Worm (Caenorhabditis elegans) whole organism, L2 larva: Measurements from ENCODE around the gene ttr-53.
A peak's percentile ranks its signal among the peaks of the same experiment; 100 is the strongest.

ENCODE experiments used
- C34F6.9 ChIP-seq: fragments of 150-350 bp; optimal IDR thresholded peaks from 2 replicates; lab custom pipeline; 2014; ENCODE audit warnings: missing biosample characterization, missing genetic modification characterization
- F13H6.1 ChIP-seq: sonication (generic microtip); optimal IDR thresholded peaks from 2 replicates; lab custom pipeline; 2016; ENCODE audit warnings: missing genetic modification characterization, missing compliant biosample characterization
- R02D3.7 ChIP-seq: fragments of 150-350 bp; optimal IDR thresholded peaks from 2 replicates; lab custom pipeline; 2014; ENCODE audit warnings: missing biosample characterization, missing genetic modification characterization
- Y55F3AM.14 ChIP-seq: fragments of 200-800 bp; sonication (Bioruptor generic); optimal IDR thresholded peaks from 2 replicates; lab custom pipeline; 2018; ENCODE audit warnings: mild to moderate bottlenecking, missing genetic modification characterization, missing compliant biosample characterization
- ZK546.5 ChIP-seq: sonication (generic microtip); optimal IDR thresholded peaks from 2 replicates; lab custom pipeline; 2017; ENCODE audit warnings: missing biosample characterization, missing genetic modification characterization
- alr-1 ChIP-seq: fragments of 150-350 bp; optimal IDR thresholded peaks from 2 replicates; lab custom pipeline; 2014; ENCODE audit warnings: missing biosample characterization, missing genetic modification characterization
- blmp-1 ChIP-seq: sonication (generic microtip); optimal IDR thresholded peaks from 2 replicates; lab custom pipeline; 2017; ENCODE audit warnings: missing genetic modification characterization, mild to moderate bottlenecking, missing compliant biosample characterization, antibody characterized with exemption, moderate library complexity; ENCODE audit not compliant: insufficient read depth
- ceh-82 ChIP-seq: fragments of 150-350 bp; optimal IDR thresholded peaks from 2 replicates; lab custom pipeline; 2014; ENCODE audit warnings: missing biosample characterization, missing genetic modification characterization
- crh-2 ChIP-seq: sonication (generic microtip); optimal IDR thresholded peaks from 2 replicates; lab custom pipeline; 2017; ENCODE audit warnings: missing biosample characterization, missing genetic modification characterization
- egl-27 ChIP-seq: sonication (generic microtip); optimal IDR thresholded peaks from 3 replicates; lab custom pipeline; 2017; ENCODE audit warnings: missing biosample characterization, missing genetic modification reagents, missing genetic modification characterization
- elt-1 ChIP-seq: fragments of 150-350 bp; optimal IDR thresholded peaks from 2 replicates; lab custom pipeline; 2014; ENCODE audit warnings: missing biosample characterization, missing genetic modification characterization
- elt-3 ChIP-seq: sonication (generic microtip); optimal IDR thresholded peaks from 2 replicates; lab custom pipeline; 2017; ENCODE audit warnings: missing biosample characterization, missing genetic modification characterization
- fos-1 ChIP-seq: fragments of 150-350 bp; optimal IDR thresholded peaks from 2 replicates; lab custom pipeline; 2014; ENCODE audit warnings: missing biosample characterization, missing genetic modification characterization
- gmeb-1 ChIP-seq: fragments of 150-350 bp; optimal IDR thresholded peaks from 2 replicates; lab custom pipeline; 2014; ENCODE audit warnings: missing biosample characterization, missing genetic modification characterization
- lin-11 ChIP-seq: fragments of 150-350 bp; sonication (generic microtip); optimal IDR thresholded peaks from 2 replicates; lab custom pipeline; 2014; ENCODE audit warnings: missing biosample characterization, missing genetic modification characterization, inconsistent platforms, mixed read lengths
- lin-13 ChIP-seq: fragments of 150-350 bp; optimal IDR thresholded peaks from 2 replicates; lab custom pipeline; 2014; ENCODE audit warnings: missing biosample characterization, missing genetic modification reagents, missing genetic modification characterization
- lsy-2 ChIP-seq, 2 experiments: fragments of 150-350 bp in 1 of 2; sonication (generic microtip) in 1 of 2; optimal IDR thresholded peaks; 2 replicates each; lab custom pipeline; 2014 to 2017; ENCODE audit warnings: missing biosample characterization in 2 of 2, missing genetic modification characterization in 2 of 2
- mdl-1 ChIP-seq, 2 experiments: fragments of 150-350 bp in 1 of 2; sonication (generic microtip) in 1 of 2; optimal IDR thresholded peaks; 2 replicates each; lab custom pipeline; 2017; ENCODE audit warnings: missing biosample characterization in 2 of 2, missing genetic modification characterization in 2 of 2
- nhr-10 ChIP-seq: sonication (generic microtip); optimal IDR thresholded peaks from 2 replicates; lab custom pipeline; 2017; ENCODE audit warnings: missing biosample characterization, missing genetic modification characterization
- nhr-11 ChIP-seq: fragments of 150-350 bp; optimal IDR thresholded peaks from 2 replicates; lab custom pipeline; 2014; ENCODE audit warnings: missing biosample characterization, missing genetic modification characterization
- nhr-129 ChIP-seq: fragments of 150-350 bp; optimal IDR thresholded peaks from 2 replicates; lab custom pipeline; 2014; ENCODE audit warnings: missing biosample characterization, missing genetic modification characterization
- nhr-23 ChIP-seq: fragments of 150-350 bp; optimal IDR thresholded peaks from 2 replicates; lab custom pipeline; 2014; ENCODE audit warnings: missing biosample characterization, missing genetic modification reagents, missing genetic modification characterization
- nhr-237 ChIP-seq: fragments of 150-350 bp; optimal IDR thresholded peaks from 2 replicates; lab custom pipeline; 2014; ENCODE audit warnings: missing biosample characterization, missing genetic modification characterization
- nhr-25 ChIP-seq: fragments of 150-350 bp; sonication (generic microtip); optimal IDR thresholded peaks from 3 replicates; lab custom pipeline; 2014; ENCODE audit warnings: missing biosample characterization, missing genetic modification characterization
- nhr-6 ChIP-seq: fragments of 150-350 bp; optimal IDR thresholded peaks from 2 replicates; lab custom pipeline; 2014; ENCODE audit warnings: missing biosample characterization, missing genetic modification characterization
- nhr-77 ChIP-seq: fragments of 150-350 bp; optimal IDR thresholded peaks from 2 replicates; lab custom pipeline; 2014; ENCODE audit warnings: missing biosample characterization, missing genetic modification characterization
- peb-1 ChIP-seq: fragments of 150-350 bp; optimal IDR thresholded peaks from 2 replicates; lab custom pipeline; 2014; ENCODE audit warnings: missing biosample characterization, missing genetic modification characterization
- sem-4 ChIP-seq: fragments of 150-350 bp; optimal IDR thresholded peaks from 2 replicates; lab custom pipeline; 2014; ENCODE audit warnings: missing biosample characterization, missing genetic modification reagents, missing genetic modification characterization
- skn-1 ChIP-seq: sonication (generic microtip); optimal IDR thresholded peaks from 2 replicates; lab custom pipeline; 2017; ENCODE audit warnings: missing biosample characterization, missing genetic modification characterization
- sma-9 ChIP-seq, 2 experiments: fragments of 150-350 bp in 1 of 2; sonication (generic microtip) in 1 of 2; optimal IDR thresholded peaks; 2 replicates each; lab custom pipeline; 2014 to 2016; ENCODE audit warnings: missing genetic modification characterization in 2 of 2, mild to moderate bottlenecking in 1 of 2, missing biosample characterization in 1 of 2, missing compliant biosample characterization in 1 of 2, missing genetic modification reagents in 1 of 2, moderate library complexity in 1 of 2
- snpc-4 ChIP-seq: fragments of 150-350 bp; optimal IDR thresholded peaks from 2 replicates; lab custom pipeline; 2014; ENCODE audit warnings: missing biosample characterization, missing genetic modification characterization
- unc-39 ChIP-seq: fragments of 150-350 bp; optimal IDR thresholded peaks from 2 replicates; lab custom pipeline; 2014; ENCODE audit warnings: missing biosample characterization, missing genetic modification characterization
- unc-55 ChIP-seq: fragments of 150-350 bp; sonication (generic microtip); optimal IDR thresholded peaks from 3 replicates; lab custom pipeline; 2014; ENCODE audit warnings: missing biosample characterization, missing genetic modification reagents, missing genetic modification characterization
- unc-62 ChIP-seq: fragments of 150-350 bp; optimal IDR thresholded peaks from 2 replicates; lab custom pipeline; 2014; ENCODE audit warnings: missing biosample characterization, missing genetic modification reagents, missing genetic modification characterization
- ztf-11 ChIP-seq: sonication (generic microtip); optimal IDR thresholded peaks from 2 replicates; lab custom pipeline; 2017; ENCODE audit warnings: missing biosample characterization, missing genetic modification characterization
- ztf-4 ChIP-seq: fragments of 150-350 bp; optimal IDR thresholded peaks from 2 replicates; lab custom pipeline; 2014; ENCODE audit warnings: missing biosample characterization, missing genetic modification characterization

ttr-53 gene

ce11 chrIV:10176252-10176730 is 18.5 kb downstream of the ttr-53 start, which contains the start of gene rack-1 (continued):
- TF ChIP-seq elt-1 (tag; lab: Kevin White, UChicago) (no peak), lin-11 (peak; percentile 6), sem-4 (tag; lab: Kevin White, UChicago) (no peak), blmp-1 (tag; lab: Kevin White, UChicago) (no peak), unc-39 (tag; lab: Kevin White, UChicago) (no peak), ZK546.5 (no peak), nhr-6 (tag; lab: Kevin White, UChicago) (no peak), C34F6.9 (peak; percentile 66), lin-13 (GFP tag; lab: Kevin White, UChicago) (peak; percentile 33), nhr-77 (no peak), fos-1 (tag; lab: Kevin White, UChicago) (peak; percentile 23), R02D3.7 (tag; lab: Kevin White, UChicago) (no peak), nhr-237 (tag; lab: Kevin White, UChicago) (no peak), peb-1 (no peak), nhr-23 (tag; lab: Kevin White, UChicago) (no peak)

DNA sequence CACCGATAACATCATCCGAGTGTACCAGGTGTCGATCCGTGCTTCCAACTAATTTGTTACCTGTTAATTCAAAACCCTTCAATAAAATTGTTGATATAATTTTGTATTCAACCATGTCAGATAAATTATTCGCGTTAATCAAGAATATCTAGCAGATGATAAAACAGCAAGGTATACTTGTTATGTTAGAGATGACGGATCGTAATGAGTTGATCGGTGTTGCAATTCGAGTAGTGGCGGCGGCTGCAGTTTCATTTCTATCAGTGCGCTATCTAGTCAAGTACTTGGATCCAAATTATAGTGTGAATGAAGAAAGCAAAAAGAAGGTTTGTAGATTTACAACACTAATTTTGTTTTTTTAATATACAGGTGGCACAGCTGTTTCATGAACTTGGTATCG is 19.9 kb downstream of the ttr-53 start, which contains the start of gene mspn-1:
Gene mspn-1 (plus strand): TSS at position 190 of the 400 bp plus-strand sequence.
- TF ChIP-seq R02D3.7 (tag; lab: Kevin White, UChicago) (no peak), egl-27 (tag; lab: Kevin White, UChicago) (no peak), snpc-4 (tag; lab: Kevin White, UChicago) (no peak), skn-1 (tag; lab: Kevin White, UChicago) (no peak), nhr-11 (tag; lab: Kevin White, UChicago) (no peak), nhr-77 (no peak), lin-11 (no peak), nhr-237 (tag; lab: Kevin White, UChicago) (no peak), ztf-11 (tag; lab: Kevin White, UChicago) (no peak), alr-1 (tag; lab: Kevin White, UChicago) (no peak), fos-1 (tag; lab: Kevin White, UChicago) (no peak), elt-1 (tag; lab: Kevin White, UChicago) (no peak), blmp-1 (tag; lab: Kevin White, UChicago) (no peak)

DNA sequence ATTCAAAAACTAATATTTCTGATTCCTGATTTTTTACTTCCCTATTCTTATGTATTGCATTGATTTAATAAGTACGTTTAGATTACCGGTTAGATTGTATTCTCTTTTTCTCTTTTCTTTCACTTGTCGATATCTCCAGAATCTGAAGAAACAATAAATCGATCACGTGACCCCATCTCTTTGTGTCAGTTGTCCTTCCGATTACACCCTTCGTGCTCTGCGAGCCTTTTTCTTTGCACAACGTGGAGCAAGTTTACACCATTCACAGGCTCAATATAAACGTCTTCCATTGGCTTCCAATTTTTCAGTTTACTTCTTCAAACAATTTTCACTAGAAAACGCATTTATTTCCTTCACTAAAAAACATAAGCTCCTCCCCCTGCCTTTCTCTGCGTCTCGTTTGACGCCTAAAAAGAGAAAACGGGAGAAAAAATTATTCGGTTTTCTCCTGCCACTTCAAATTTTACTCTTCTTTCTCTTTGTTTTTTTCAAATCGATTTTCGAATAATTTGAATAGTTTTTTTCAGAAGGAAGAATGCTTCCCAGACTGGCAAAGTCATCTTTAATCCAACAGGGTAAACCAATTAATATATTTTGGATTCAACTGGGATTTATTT is 22.4 kb downstream of the ttr-53 start, which contains the start of gene gta-1:
Gene gta-1 (plus strand): TSS at position 528 of the 617 bp plus-strand sequence.
- TF ChIP-seq nhr-10 (tag; lab: Kevin White, UChicago) (no peak), nhr-11 (tag; lab: Kevin White, UChicago) (no peak), sem-4 (tag; lab: Kevin White, UChicago) (no peak), C34F6.9 (peak; percentile 38), ztf-4 (peak; percentile 18), mdl-1 (tag; optimal IDR thresholded peaks at IDR 0.05; lab: Kevin White, UChicago) (no peak), unc-55 (GFP tag; lab: Kevin White, UChicago) (peak; percentile 65), nhr-25 (no peak), nhr-129 (peak; percentile 71), lin-13 (GFP tag; lab: Kevin White, UChicago) (no peak), unc-62 (GFP tag; lab: Kevin White, UChicago) (no peak), crh-2 (tag; lab: Kevin White, UChicago) (peak; percentile 52), Y55F3AM.14 (GFP tag; lab: Kevin White, UChicago) (no peak), nhr-77 (no peak), ceh-82 (no peak), lsy-2 (tag; optimal IDR thresholded peaks at IDR 0.05; lab: Kevin White, UChicago) (peak in 1 of 2 experiments; percentile 34), blmp-1 (tag; lab: Kevin White, UChicago) (peak; percentile 20), skn-1 (tag; lab: Kevin White, UChicago) (no peak), sma-9 (GFP tag; optimal IDR thresholded peaks at IDR 0.05; lab: Kevin White, UChicago) (peak; percentile 20), sma-9 (tag; optimal IDR thresholded peaks at IDR 0.05; lab: Kevin White, UChicago) (no peak)
- TF ChIP-seq, all 48 proteins: peak for 8

ce11 chrIV:10188505-10188904 is 30.7 kb downstream of the ttr-53 start:
- TF ChIP-seq fos-1 (tag; lab: Kevin White, UChicago) (no peak), elt-1 (tag; lab: Kevin White, UChicago) (no peak), gmeb-1 (no peak), R02D3.7 (tag; lab: Kevin White, UChicago) (no peak), F13H6.1 (no peak), elt-3 (tag; lab: Kevin White, UChicago) (no peak)
